Fruit fly (Drosophila melanogaster): ENCODE data around the gene CG12011.

CG12011 gene

DNA sequence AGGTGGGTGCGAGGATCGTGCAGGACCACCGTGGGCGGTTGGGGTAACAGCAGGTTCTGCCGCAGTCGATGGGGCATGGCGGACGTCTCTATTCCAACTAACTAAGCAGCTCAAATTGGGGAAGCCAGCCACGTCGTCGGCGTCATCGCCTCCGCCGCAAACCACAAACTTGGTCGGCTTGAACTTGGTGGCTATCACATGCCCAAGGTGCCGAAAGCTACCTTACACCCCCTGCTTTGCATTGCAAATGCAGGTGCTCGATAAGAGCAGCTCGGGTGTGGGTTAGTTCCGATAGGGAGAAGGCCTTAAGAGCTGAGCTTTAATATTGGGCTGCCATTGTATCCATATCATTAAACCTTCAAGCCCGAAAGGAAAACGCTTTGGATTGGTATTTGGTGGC lies 24.4 kb upstream of the CG12011 start, which contains the start of gene RabX5:
TSS of gene RabX5 (minus strand) at position 101 of the 400 bp plus-strand sequence.
- TF ChIP-seq CG8478 (optimal IDR thresholded peaks at IDR 0.05) (no peak), CTCF (optimal IDR thresholded peaks at IDR 0.05) (no peak)

DNA sequence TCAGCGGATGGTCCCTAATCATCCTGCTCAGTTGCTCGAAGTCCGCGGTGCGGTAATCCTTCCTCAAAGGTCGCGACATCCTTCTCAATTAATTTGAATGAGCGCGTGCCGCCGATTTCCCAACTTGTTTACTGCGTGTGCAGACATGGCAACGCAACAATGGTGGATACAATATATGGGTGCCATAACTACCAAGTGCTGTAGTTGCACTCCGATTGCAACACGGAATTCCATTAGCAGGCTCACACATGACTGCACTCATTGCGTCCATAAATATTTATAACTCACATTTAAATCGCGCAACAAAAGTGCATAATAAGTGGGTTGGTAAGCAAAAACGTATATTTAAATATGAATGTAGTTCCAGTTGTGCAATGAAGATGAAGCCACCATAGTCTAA lies 21.8 kb upstream of the CG12011 start, which contains the start of gene CG13930:
TSS of gene CG13930 (minus strand) at position 101 of the 400 bp plus-strand sequence.
- no peak for TF ChIP-seq CTCF (optimal IDR thresholded peaks at IDR 0.05)

DNA sequence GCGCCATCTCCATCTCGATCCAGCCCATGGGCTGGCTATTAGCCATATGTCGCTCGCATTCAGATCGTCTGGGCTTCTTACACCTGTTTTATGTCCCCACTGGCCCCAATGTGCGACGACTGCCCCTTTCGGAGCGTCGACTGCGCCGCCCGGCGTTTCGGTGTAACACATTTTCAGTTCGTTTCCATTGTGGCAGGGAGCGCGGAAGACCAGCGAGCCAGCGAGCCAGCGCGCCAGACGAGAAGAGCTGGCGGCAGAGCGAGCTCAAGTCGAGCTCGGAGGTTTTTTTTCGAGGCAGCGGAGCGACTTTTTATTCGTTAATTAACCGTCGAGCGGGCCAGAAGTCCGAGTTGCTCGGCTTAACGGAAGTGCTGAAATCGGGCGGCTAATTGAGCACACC lies 20.0 kb upstream of the CG12011 start, which contains the start of gene CG7991:
TSS of gene CG7991 (plus strand) at position 329 of the 400 bp plus-strand sequence.
- TF ChIP-seq CG8478 (optimal IDR thresholded peaks at IDR 0.05) (no peak), CTCF (optimal IDR thresholded peaks at IDR 0.05) (no peak)

DNA sequence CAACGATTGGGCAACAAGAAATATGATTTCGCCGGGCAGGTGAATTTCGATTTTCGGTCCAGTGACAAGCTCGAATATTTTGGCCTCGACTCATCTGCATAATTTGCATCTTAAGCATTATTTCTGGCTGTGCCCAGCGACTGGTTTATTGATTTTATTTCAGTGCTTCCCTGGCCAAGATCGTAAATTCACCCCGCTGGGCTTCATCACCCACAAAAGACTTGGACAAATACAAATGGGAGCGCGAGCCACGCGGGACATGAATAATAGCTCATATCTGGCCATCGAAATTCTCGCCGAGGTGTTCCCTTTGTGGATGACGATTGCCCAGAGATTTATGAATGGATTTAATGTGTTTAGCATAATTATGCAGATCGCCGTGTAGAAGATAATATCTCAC lies 19.2 kb upstream of the CG12011 start:
- TF ChIP-seq CG8478 (optimal IDR thresholded peaks at IDR 0.05) (no peak), CTCF (optimal IDR thresholded peaks at IDR 0.05) (no peak)

DNA sequence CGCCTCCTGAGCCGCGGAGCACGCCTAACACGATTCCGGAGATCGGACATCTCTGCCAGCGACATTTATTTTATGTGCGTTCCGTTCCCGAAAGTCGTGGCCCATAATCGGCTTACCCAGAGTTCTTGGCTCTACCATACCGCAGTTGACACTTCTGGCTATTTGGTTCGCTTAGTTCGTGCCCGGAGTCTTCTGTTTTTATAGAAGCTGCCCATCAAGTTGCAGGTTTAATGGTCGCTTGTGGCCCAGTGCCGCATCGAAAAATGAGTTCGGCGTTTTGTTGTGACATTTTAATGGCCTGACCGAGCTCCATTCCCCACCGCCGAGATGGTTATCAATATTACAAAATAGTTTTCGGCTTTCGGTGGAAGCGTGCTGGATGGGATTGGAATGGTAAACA lies 18.2 kb upstream of the CG12011 start:
- TF ChIP-seq CTCF (optimal IDR thresholded peaks at IDR 0.05) (no peak), CG8478 (optimal IDR thresholded peaks at IDR 0.05) (no peak)

DNA sequence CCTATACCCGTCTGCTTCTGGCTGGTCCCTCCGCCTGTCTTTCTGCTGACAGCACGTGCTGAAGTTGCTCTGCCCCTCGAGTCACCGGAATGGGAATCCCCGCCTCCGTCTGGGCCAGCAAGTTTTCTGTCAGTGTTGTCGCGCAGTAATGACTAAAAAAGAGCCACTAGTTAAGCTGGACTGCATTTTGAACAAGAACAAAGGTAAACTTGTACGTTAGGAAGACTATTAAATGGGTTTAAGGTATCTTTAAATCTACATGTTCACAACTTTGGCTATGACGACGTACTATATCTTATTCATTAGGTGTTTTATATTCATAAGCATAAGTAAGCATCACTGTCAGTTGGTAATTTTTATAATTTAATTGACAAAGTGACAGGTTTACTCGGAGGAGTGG lies 15.0 kb upstream of the CG12011 start:
- no peak for TF ChIP-seq CTCF (optimal IDR thresholded peaks at IDR 0.05)

DNA sequence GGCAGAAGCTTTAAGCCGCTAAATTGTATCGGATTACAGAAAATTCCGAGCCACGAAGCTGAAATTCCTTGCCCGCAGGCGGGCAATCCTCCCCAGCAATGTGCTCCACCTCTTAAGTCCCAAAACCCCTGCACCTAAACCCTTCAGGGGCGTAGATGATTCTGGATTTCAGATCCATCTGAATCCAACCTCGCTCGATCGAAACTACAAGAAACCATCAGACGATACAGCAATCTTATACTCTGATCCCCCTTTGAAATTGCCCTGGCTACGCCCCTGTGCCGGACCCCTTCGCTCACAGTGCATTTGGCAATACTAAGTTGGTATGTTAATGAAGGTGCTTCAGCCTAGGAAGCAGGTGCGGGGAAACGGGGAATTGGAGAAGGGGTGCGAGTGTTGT lies 11.3 kb upstream of the CG12011 start:
- TF ChIP-seq CTCF (optimal IDR thresholded peaks at IDR 0.05) (no peak), CG8478 (optimal IDR thresholded peaks at IDR 0.05) (no peak)

DNA sequence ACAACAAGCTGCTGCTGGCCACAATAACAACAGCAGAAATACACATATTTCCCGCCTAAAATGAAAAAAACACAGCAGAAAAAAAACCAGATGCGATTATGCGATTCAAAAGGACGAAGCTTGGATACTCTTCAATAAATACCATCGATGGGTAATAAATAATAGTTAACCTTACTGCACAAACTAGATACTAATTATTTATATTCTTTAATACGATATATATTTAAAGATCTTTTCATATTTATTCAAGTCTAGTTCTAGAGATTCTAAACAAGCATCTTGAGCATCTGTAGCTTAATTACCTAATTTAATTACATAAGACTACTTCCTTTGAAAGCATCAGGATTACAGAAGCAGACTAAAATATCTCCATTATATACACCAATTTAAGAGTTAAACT lies 6.3 kb upstream of the CG12011 start:
- TF ChIP-seq CTCF (optimal IDR thresholded peaks at IDR 0.05) (no peak), CG8478 (optimal IDR thresholded peaks at IDR 0.05) (no peak)

DNA sequence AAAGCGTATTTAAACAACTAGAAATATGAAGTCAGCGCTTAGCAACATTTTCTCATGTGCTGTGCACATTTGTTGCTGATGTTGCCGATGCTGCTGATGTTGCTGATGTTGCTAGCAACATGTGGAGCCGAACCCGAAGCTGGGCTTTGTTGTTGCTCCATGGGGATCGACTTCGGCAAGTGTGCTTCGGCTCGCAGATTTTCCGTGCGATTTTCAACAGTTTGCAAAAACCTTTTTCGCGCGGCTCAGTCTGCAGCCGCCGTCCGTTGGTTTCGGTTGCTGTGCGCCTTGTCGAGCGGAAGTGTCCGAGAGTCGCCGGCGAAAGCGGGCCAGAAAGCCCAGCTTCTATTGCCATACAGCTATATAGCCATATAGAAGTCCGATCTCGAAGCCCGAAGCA lies 5.8 kb upstream of the CG12011 start:
- TF ChIP-seq CTCF (optimal IDR thresholded peaks at IDR 0.05) = no peak
- TF ChIP-seq CG8478 (optimal IDR thresholded peaks at IDR 0.05) = no peak

DNA sequence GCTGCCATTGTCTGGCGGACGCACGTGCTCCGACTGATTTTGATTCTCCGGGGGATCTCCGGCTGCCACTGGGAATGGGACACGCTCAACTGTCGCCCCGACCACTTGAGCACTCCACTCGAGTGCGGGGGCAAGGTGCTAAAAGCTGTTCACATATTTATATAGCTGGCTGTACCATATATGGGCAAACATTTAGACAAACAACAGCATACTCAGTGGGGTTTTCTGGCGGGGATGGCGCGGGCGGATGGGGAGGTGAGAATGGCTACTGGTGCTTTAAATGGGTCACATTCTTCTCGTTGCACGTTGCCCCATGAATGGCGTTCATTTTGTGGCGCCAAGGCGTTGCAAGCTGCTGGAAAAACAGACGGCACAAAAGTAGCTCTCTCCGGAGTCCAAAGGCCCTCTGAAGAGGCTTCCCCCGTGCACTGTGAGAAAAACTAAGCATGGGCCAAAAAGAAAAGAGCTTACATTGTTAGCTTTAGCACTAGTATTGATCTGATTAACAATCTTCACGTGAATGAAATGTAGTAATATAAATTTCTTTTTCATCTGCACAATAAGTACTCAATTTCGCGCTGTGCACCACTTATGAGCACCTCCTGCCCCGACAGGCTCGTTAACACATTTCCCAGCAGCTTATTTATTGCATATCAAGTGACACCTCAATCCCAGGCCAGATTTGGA lies 3.5 kb upstream of the CG12011 start:
- TF ChIP-seq CG8478 (optimal IDR thresholded peaks at IDR 0.05) (no peak), CTCF (optimal IDR thresholded peaks at IDR 0.05) (no peak)

DNA sequence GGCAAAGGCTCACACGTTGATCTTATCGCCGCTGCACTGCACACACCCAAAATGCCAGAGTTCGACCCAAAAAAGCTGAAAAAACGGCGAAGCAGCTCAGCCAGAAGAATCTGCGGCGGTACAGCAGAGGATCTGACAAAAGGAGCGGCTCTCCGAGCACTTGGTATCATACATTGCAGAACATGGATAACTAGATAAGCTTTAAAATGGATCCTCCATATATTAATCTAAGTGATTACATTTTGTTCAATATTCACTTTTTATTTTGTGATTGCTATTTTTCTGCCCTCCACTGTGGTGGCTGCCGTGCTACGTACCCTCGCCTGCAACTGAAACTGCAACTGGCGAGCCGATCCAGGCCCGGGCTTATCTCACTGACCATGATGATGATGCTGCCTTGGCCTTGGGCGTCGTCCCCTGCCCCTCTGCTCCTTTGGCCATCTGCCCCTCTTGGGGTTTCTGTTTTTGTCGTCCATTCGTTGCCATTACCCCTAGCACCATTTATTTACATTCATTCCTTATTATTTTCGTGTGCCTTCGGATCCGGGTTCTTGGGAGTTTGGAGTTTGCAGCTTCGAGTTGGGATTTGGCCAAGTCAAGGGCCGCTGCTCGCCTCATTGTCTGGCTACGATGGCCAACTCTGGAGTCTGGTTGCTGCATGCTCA lies 2.2 kb upstream of the CG12011 start:
- TF ChIP-seq CTCF (optimal IDR thresholded peaks at IDR 0.05) (no peak), CG8478 (optimal IDR thresholded peaks at IDR 0.05) (no peak)

DNA sequence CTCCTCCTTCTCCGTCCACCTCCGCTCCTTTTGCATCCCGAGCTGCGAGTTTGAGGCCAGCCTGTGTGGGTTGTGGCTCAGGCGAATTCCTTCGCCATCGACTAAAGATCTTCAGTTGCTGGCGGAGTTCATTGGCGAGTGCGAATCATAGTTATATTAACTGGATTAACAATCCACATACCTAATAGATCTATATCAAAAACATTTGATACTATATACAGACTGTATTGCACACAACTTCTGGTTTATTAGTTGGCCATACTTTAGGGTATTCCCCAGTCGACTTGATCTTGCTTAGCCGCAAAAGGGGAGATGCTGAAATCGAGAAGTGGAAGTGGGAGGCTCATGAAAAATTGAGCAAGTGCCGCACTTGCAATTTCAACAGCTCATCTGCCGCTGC lies 1.6 kb upstream of the CG12011 start:
- TF ChIP-seq CG8478 (optimal IDR thresholded peaks at IDR 0.05) = no peak
- no peak for TF ChIP-seq CTCF (optimal IDR thresholded peaks at IDR 0.05)

DNA sequence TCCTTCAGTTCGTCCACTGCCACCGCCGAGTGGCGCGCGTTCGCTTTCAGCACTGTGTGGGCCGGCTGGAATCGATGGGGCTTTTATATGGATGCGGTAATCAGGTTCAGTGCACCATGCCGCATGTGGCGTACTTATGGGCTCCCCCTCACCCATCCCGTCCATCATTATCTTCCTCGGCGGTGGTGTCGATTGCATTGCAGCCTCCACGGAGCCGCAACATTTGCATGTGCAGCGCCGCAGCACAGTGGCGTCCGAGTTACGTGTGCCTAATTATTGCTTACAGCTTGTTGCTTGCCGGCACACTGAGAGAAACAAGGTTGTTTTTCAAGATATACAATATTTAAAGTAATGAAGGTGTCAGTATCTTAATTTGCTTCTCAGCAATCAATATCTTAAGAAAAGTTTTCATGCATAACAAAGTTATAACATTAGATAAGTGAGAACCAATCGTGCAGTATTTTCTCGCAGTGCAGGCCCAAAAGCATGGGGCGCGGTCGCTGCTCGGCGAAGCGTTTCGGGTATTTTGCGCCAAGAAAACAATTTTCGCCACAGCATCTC lies 8.0 kb downstream of the CG12011 start, which contains the start of gene CG13931:
TSS of gene CG13931 (minus strand) at position 41 of the 561 bp plus-strand sequence.
- no peak for TF ChIP-seq CG8478 (optimal IDR thresholded peaks at IDR 0.05)
- no peak for TF ChIP-seq CTCF (optimal IDR thresholded peaks at IDR 0.05)

DNA sequence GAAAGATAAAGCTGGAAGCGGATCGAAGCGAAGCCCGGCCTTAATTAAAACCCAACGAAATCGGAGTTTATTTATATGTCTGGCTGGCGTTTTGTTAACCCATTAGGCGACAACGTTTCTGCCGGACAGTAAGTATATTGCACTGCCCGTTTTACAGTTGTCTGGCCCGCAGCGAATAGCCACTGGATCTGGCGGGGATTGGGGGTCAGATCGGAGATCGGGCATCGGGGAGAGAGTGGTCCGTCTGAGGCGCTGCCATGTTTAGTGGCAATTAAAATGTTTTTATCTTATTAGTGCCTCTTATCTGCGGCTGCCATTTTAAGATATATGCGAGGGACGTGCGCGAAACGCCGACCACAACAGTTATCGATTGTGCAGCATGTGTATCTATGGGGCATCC lies 14.7 kb downstream of the CG12011 start:
- TF ChIP-seq CTCF (optimal IDR thresholded peaks at IDR 0.05) = no peak
- no peak for TF ChIP-seq CG8478 (optimal IDR thresholded peaks at IDR 0.05)

DNA sequence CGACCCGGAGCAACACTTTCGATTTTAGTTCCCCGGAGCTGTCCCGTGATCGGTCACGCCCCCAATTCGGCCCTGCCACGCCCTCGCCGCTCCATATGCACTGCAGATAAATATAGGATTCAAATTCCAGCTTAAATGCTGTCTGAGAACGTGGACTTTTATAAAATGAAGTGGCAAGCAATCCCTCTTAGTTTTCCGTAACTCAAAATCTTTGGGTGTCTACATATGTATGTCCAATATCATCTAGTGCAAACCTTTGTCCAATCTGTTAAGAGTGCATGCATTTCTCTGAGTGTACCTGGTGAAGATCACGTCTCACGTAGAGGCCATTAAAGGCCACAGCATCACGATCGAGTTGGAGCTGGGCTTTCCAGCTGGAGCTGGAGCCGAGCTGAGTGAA lies 16.1 kb downstream of the CG12011 start:
- TF ChIP-seq CG8478 (optimal IDR thresholded peaks at IDR 0.05) (no peak), CTCF (optimal IDR thresholded peaks at IDR 0.05) (no peak)

DNA sequence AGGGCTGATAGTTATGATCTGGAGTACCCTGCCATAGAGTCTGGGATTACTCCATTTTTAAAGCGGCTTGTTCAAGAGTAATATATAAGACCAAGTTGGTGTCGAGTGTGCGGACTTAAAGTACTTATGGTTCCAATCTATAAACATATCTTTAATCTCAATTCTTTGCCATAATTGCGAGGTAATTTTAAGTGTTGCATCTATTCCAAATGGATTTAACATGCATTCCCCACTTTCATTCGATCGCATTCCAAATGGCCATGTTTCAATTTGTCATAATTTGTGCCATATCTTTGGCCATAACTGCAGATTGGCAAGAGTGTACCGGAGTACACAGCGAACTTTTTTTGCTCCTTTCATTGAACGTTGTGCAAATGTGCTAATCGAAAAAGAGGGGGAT lies 16.8 kb downstream of the CG12011 start:
- TF ChIP-seq CG8478 (optimal IDR thresholded peaks at IDR 0.05) = no peak
- TF ChIP-seq CTCF (optimal IDR thresholded peaks at IDR 0.05) = no peak

Data from S2 (cell line).